Fruit fly (Drosophila melanogaster): ENCODE results near the gene cup.

DNA sequence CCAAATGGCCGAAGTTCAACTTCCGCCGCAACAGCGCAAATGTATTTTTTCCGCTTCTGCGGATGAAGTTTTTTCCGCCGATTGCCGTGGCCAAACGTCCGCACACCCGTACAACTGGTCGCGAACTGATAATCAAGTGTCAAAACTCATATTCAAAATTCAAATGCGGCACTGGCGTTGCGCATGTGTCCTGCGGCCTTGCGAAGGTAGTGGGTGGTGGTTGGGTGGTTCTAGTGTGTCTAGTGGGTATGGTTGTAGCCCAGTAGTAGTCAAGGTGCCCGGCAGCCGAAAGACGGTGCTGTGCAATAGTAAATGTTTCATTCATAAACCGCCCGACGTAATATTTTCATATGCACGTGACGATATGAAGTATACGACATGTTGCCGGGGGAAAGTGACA, 41.9 kb upstream of the cup start, which contains the start of gene DIP-iota:
- no peak for TF ChIP-seq Clk (GFP tag; optimal IDR thresholded peaks at IDR 0.05)
- TF ChIP-seq cnc (optimal IDR thresholded peaks at IDR 0.05): no peak
- TF ChIP-seq CG7101 (tag; optimal IDR thresholded peaks at IDR 0.05): no peak
- TF ChIP-seq Crg-1 (GFP tag; optimal IDR thresholded peaks at IDR 0.05): no peak
- no peak for TF ChIP-seq ovo (GFP tag; optimal IDR thresholded peaks at IDR 0.05)
- TF ChIP-seq cic (GFP tag; optimal IDR thresholded peaks at IDR 0.05): no peak
- TF ChIP-seq CG1620 (GFP tag; optimal IDR thresholded peaks at IDR 0.05): no peak
- no peak for TF ChIP-seq toe (GFP tag; optimal IDR thresholded peaks at IDR 0.05)
- TF ChIP-seq tj (GFP tag; optimal IDR thresholded peaks at IDR 0.05): no peak
- TF ChIP-seq bab1 (GFP tag; optimal IDR thresholded peaks at IDR 0.05): no peak
- TF ChIP-seq CG7045 (GFP tag; optimal IDR thresholded peaks at IDR 0.05): no peak

Measured in whole organism, adult.